Worm (Caenorhabditis elegans) whole organism, L2 larva: ENCODE measurements around the gene lec-8.

Experiments used
- C34F6.9 ChIP-seq: fragments of 150-350 bp; optimal IDR thresholded peaks from 2 replicates; lab custom pipeline; 2014; ENCODE audit warnings: missing biosample characterization, missing genetic modification characterization
- F13H6.1 ChIP-seq: sonication (generic microtip); optimal IDR thresholded peaks from 2 replicates; lab custom pipeline; 2016; ENCODE audit warnings: missing genetic modification characterization, missing compliant biosample characterization
- R02D3.7 ChIP-seq: fragments of 150-350 bp; optimal IDR thresholded peaks from 2 replicates; lab custom pipeline; 2014; ENCODE audit warnings: missing biosample characterization, missing genetic modification characterization
- Y55F3AM.14 ChIP-seq: fragments of 200-800 bp; sonication (Bioruptor generic); optimal IDR thresholded peaks from 2 replicates; lab custom pipeline; 2018; ENCODE audit warnings: mild to moderate bottlenecking, missing genetic modification characterization, missing compliant biosample characterization
- ZK546.5 ChIP-seq: sonication (generic microtip); optimal IDR thresholded peaks from 2 replicates; lab custom pipeline; 2017; ENCODE audit warnings: missing biosample characterization, missing genetic modification characterization
- ceh-16 ChIP-seq: fragments of 150-350 bp; optimal IDR thresholded peaks from 2 replicates; lab custom pipeline; 2014; ENCODE audit warnings: missing biosample characterization, missing genetic modification characterization
- ceh-82 ChIP-seq: fragments of 150-350 bp; optimal IDR thresholded peaks from 2 replicates; lab custom pipeline; 2014; ENCODE audit warnings: missing biosample characterization, missing genetic modification characterization
- crh-2 ChIP-seq: sonication (generic microtip); optimal IDR thresholded peaks from 2 replicates; lab custom pipeline; 2017; ENCODE audit warnings: missing biosample characterization, missing genetic modification characterization
- egl-27 ChIP-seq: sonication (generic microtip); optimal IDR thresholded peaks from 3 replicates; lab custom pipeline; 2017; ENCODE audit warnings: missing biosample characterization, missing genetic modification reagents, missing genetic modification characterization
- elt-1 ChIP-seq: fragments of 150-350 bp; optimal IDR thresholded peaks from 2 replicates; lab custom pipeline; 2014; ENCODE audit warnings: missing biosample characterization, missing genetic modification characterization
- fos-1 ChIP-seq: fragments of 150-350 bp; optimal IDR thresholded peaks from 2 replicates; lab custom pipeline; 2014; ENCODE audit warnings: missing biosample characterization, missing genetic modification characterization
- gmeb-1 ChIP-seq: fragments of 150-350 bp; optimal IDR thresholded peaks from 2 replicates; lab custom pipeline; 2014; ENCODE audit warnings: missing biosample characterization, missing genetic modification characterization
- lin-11 ChIP-seq: fragments of 150-350 bp; sonication (generic microtip); optimal IDR thresholded peaks from 2 replicates; lab custom pipeline; 2014; ENCODE audit warnings: missing biosample characterization, missing genetic modification characterization, inconsistent platforms, mixed read lengths
- lin-13 ChIP-seq: fragments of 150-350 bp; optimal IDR thresholded peaks from 2 replicates; lab custom pipeline; 2014; ENCODE audit warnings: missing biosample characterization, missing genetic modification reagents, missing genetic modification characterization
- lin-39 ChIP-seq: fragments of 150-350 bp; optimal IDR thresholded peaks from 2 replicates; lab custom pipeline; 2014; ENCODE audit warnings: missing biosample characterization, missing genetic modification reagents, missing genetic modification characterization
- lsy-2 ChIP-seq, 2 experiments: fragments of 150-350 bp in 1 of 2; sonication (generic microtip) in 1 of 2; optimal IDR thresholded peaks; 2 replicates each; lab custom pipeline; 2014 to 2017; ENCODE audit warnings: missing biosample characterization in 2 of 2, missing genetic modification characterization in 2 of 2
- mab-5 ChIP-seq: fragments of 150-350 bp; optimal IDR thresholded peaks from 2 replicates; lab custom pipeline; 2014; ENCODE audit warnings: missing biosample characterization, missing genetic modification characterization
- mbf-1 ChIP-seq: sonication (generic microtip); optimal IDR thresholded peaks from 2 replicates; lab custom pipeline; 2017; ENCODE audit warnings: missing biosample characterization, missing genetic modification characterization
- mdl-1 ChIP-seq, 2 experiments: fragments of 150-350 bp in 1 of 2; sonication (generic microtip) in 1 of 2; optimal IDR thresholded peaks; 2 replicates each; lab custom pipeline; 2017; ENCODE audit warnings: missing biosample characterization in 2 of 2, missing genetic modification characterization in 2 of 2
- nhr-10 ChIP-seq: sonication (generic microtip); optimal IDR thresholded peaks from 2 replicates; lab custom pipeline; 2017; ENCODE audit warnings: missing biosample characterization, missing genetic modification characterization
- nhr-129 ChIP-seq: fragments of 150-350 bp; optimal IDR thresholded peaks from 2 replicates; lab custom pipeline; 2014; ENCODE audit warnings: missing biosample characterization, missing genetic modification characterization
- nhr-21 ChIP-seq: fragments of 150-350 bp; optimal IDR thresholded peaks from 2 replicates; lab custom pipeline; 2014; ENCODE audit warnings: missing biosample characterization, missing genetic modification characterization
- nhr-23 ChIP-seq: fragments of 150-350 bp; optimal IDR thresholded peaks from 2 replicates; lab custom pipeline; 2014; ENCODE audit warnings: missing biosample characterization, missing genetic modification reagents, missing genetic modification characterization
- nhr-237 ChIP-seq: fragments of 150-350 bp; optimal IDR thresholded peaks from 2 replicates; lab custom pipeline; 2014; ENCODE audit warnings: missing biosample characterization, missing genetic modification characterization
- nhr-6 ChIP-seq: fragments of 150-350 bp; optimal IDR thresholded peaks from 2 replicates; lab custom pipeline; 2014; ENCODE audit warnings: missing biosample characterization, missing genetic modification characterization
- nhr-77 ChIP-seq: fragments of 150-350 bp; optimal IDR thresholded peaks from 2 replicates; lab custom pipeline; 2014; ENCODE audit warnings: missing biosample characterization, missing genetic modification characterization
- peb-1 ChIP-seq: fragments of 150-350 bp; optimal IDR thresholded peaks from 2 replicates; lab custom pipeline; 2014; ENCODE audit warnings: missing biosample characterization, missing genetic modification characterization
- sem-4 ChIP-seq: fragments of 150-350 bp; optimal IDR thresholded peaks from 2 replicates; lab custom pipeline; 2014; ENCODE audit warnings: missing biosample characterization, missing genetic modification reagents, missing genetic modification characterization
- snpc-4 ChIP-seq: fragments of 150-350 bp; optimal IDR thresholded peaks from 2 replicates; lab custom pipeline; 2014; ENCODE audit warnings: missing biosample characterization, missing genetic modification characterization
- unc-39 ChIP-seq: fragments of 150-350 bp; optimal IDR thresholded peaks from 2 replicates; lab custom pipeline; 2014; ENCODE audit warnings: missing biosample characterization, missing genetic modification characterization
- unc-62 ChIP-seq: fragments of 150-350 bp; optimal IDR thresholded peaks from 2 replicates; lab custom pipeline; 2014; ENCODE audit warnings: missing biosample characterization, missing genetic modification reagents, missing genetic modification characterization
- zag-1 ChIP-seq: fragments of 150-350 bp; optimal IDR thresholded peaks from 2 replicates; lab custom pipeline; 2014; ENCODE audit warnings: missing biosample characterization, missing genetic modification characterization
- ztf-1 ChIP-seq: fragments of 200-800 bp; sonication (Bioruptor generic); conservative IDR thresholded peaks from 2 replicates; pipeline ENCODE4 v1.3.6; 2022; ENCODE audit warnings: missing genetic modification characterization, missing compliant biosample characterization
- ztf-11 ChIP-seq: sonication (generic microtip); optimal IDR thresholded peaks from 2 replicates; lab custom pipeline; 2017; ENCODE audit warnings: missing biosample characterization, missing genetic modification characterization
- ztf-4 ChIP-seq: fragments of 150-350 bp; optimal IDR thresholded peaks from 2 replicates; lab custom pipeline; 2014; ENCODE audit warnings: missing biosample characterization, missing genetic modification characterization

The lec-8 gene

ce11 chrX:9840864-9841263 is 9.5 kb upstream of the lec-8 start:
- TF ChIP-seq peb-1 = no peak
- TF ChIP-seq R02D3.7 (tag; lab: Kevin White, UChicago) = no peak
- no peak for TF ChIP-seq lin-11 (tag; lab: Kevin White, UChicago)
- TF ChIP-seq mab-5 (tag; lab: Kevin White, UChicago) = peak; percentile 82
- TF ChIP-seq ztf-11 (tag; lab: Kevin White, UChicago) = no peak
- no peak for TF ChIP-seq lin-39 (tag; lab: Kevin White, UChicago)
- TF ChIP-seq nhr-21 (tag; lab: Kevin White, UChicago) = no peak
- TF ChIP-seq nhr-77 (tag; lab: Kevin White, UChicago) = no peak
- TF ChIP-seq, all 48 proteins: peak for 1

- TF ChIP-seq lsy-2 (tag; optimal IDR thresholded peaks at IDR 0.05; lab: Kevin White, UChicago) = peak in 1 of 2 experiments; percentile 13
- no peak for TF ChIP-seq nhr-23 (tag; lab: Kevin White, UChicago)
- TF ChIP-seq peb-1 = no peak
- TF ChIP-seq mbf-1 (tag; lab: Kevin White, UChicago) = no peak
- no peak for TF ChIP-seq ztf-11 (tag; lab: Kevin White, UChicago)
- no peak for TF ChIP-seq nhr-6 (tag; lab: Kevin White, UChicago)
- TF ChIP-seq snpc-4 = no peak
- TF ChIP-seq elt-1 (tag; lab: Kevin White, UChicago) = no peak
- TF ChIP-seq lin-13 (GFP tag; lab: Kevin White, UChicago) = no peak
- no peak for TF ChIP-seq nhr-237 (tag; lab: Kevin White, UChicago)
- TF ChIP-seq sem-4 (tag; lab: Kevin White, UChicago) = peak; percentile 24
- TF ChIP-seq mab-5 (tag; lab: Kevin White, UChicago) = peak; percentile 2
- no peak for TF ChIP-seq egl-27 (tag; lab: Kevin White, UChicago)
- no peak for TF ChIP-seq ZK546.5 (tag; lab: Kevin White, UChicago)
- no peak for TF ChIP-seq Y55F3AM.14 (GFP tag; lab: Kevin White, UChicago)
- peak; percentile 32 for TF ChIP-seq nhr-129 (tag; lab: Kevin White, UChicago)
- TF ChIP-seq ceh-82 (tag; lab: Kevin White, UChicago) = no peak
- no peak for TF ChIP-seq ztf-4 (tag; lab: Kevin White, UChicago)
- TF ChIP-seq mdl-1 (tag; optimal IDR thresholded peaks at IDR 0.05; lab: Kevin White, UChicago) = no peak
- TF ChIP-seq lin-11 (tag; lab: Kevin White, UChicago) = no peak
- no peak for TF ChIP-seq unc-62
- no peak for TF ChIP-seq nhr-10 (tag; lab: Kevin White, UChicago)
- TF ChIP-seq gmeb-1 (tag; lab: Kevin White, UChicago) = no peak
- no peak for TF ChIP-seq crh-2 (tag; lab: Kevin White, UChicago)
- TF ChIP-seq, all 48 proteins: peak for 4
Measured at ce11 chrX:9842102-9842501, 8.3 kb upstream of the lec-8 start.

DNA sequence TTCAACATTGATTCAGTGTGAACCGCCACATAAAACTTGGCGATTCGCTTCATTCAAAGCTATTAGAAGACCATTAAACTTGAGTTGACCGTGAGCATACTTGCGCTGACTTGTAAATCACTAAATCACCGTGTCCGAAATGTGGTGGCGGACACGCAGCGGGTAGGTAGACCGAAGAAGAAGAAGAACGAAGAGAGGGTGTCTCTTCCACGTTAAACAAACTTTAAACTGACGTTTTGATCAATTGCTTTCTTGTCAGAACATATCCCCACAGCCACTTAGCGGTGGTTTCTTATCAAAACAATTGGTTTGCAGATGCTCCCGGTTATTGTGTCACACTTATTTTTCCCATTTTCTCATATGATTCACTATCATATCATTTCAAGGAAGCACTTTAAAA is 6.8 kb upstream of the lec-8 start:
- TF ChIP-seq ztf-4 (tag; lab: Kevin White, UChicago) (no peak), zag-1 (tag; lab: Kevin White, UChicago) (no peak), egl-27 (tag; lab: Kevin White, UChicago) (no peak), ceh-16 (no peak), ZK546.5 (tag; lab: Kevin White, UChicago) (no peak), nhr-6 (tag; lab: Kevin White, UChicago) (no peak), F13H6.1 (no peak), ztf-1 (GFP tag; lab: Robert Waterston, UW) (no peak), nhr-237 (tag; lab: Kevin White, UChicago) (no peak), snpc-4 (no peak), nhr-10 (tag; lab: Kevin White, UChicago) (no peak), nhr-23 (tag; lab: Kevin White, UChicago) (no peak), gmeb-1 (tag; lab: Kevin White, UChicago) (no peak), peb-1 (no peak)

ce11 chrX:9845916-9846315 is 4.5 kb upstream of the lec-8 start:
- TF ChIP-seq lsy-2 (tag; optimal IDR thresholded peaks at IDR 0.05; lab: Kevin White, UChicago) (peak in 1 of 2 experiments; percentile 33), unc-39 (tag; lab: Kevin White, UChicago) (no peak), C34F6.9 (tag; lab: Kevin White, UChicago) (no peak)

DNA sequence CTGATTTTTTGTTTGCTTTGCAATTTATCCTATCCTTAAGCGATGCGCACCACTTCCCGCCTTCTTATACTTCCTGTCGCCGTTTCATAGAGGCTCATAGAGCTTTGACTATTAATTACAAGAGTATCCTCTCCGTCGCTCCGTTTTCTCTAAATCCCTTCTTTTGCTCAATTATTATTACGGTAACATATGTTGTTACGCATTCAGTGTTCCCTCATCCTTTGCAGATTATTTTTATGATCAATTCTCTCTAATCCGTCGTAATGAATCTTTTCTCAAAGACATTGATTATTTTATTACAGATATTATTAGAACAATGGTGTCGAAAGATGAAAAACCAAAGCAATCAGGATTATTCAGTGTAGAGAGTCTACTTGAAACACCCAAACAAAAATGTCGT is 3.4 kb upstream of the lec-8 start, which contains the start of gene vab-15:
Gene vab-15 (plus strand): TSS at position 301 of the 400 bp plus-strand sequence.
- TF ChIP-seq fos-1 (tag; lab: Kevin White, UChicago) (no peak), nhr-10 (tag; lab: Kevin White, UChicago) (no peak), nhr-129 (tag; lab: Kevin White, UChicago) (no peak)
